Worm (Caenorhabditis elegans) whole organism, L2 larva: Measurements from ENCODE around the gene R13D11.3.

Experiments used
- ZK546.5 ChIP-seq: sonication (generic microtip); optimal IDR thresholded peaks from 2 replicates; lab custom pipeline; 2017; ENCODE audit warnings: missing biosample characterization, missing genetic modification characterization
- ama-1 ChIP-seq: fragments of 150-350 bp; optimal IDR thresholded peaks from 2 replicates; lab custom pipeline; 2018; ENCODE audit warnings: inconsistent platforms
- elt-3 ChIP-seq: sonication (generic microtip); optimal IDR thresholded peaks from 2 replicates; lab custom pipeline; 2017; ENCODE audit warnings: missing biosample characterization, missing genetic modification characterization
- lin-13 ChIP-seq: fragments of 150-350 bp; optimal IDR thresholded peaks from 2 replicates; lab custom pipeline; 2014; ENCODE audit warnings: missing biosample characterization, missing genetic modification reagents, missing genetic modification characterization
- mdl-1 ChIP-seq, 2 experiments: fragments of 150-350 bp in 1 of 2; sonication (generic microtip) in 1 of 2; optimal IDR thresholded peaks; 2 replicates each; lab custom pipeline; 2017; ENCODE audit warnings: missing biosample characterization in 2 of 2, missing genetic modification characterization in 2 of 2
- nhr-10 ChIP-seq: sonication (generic microtip); optimal IDR thresholded peaks from 2 replicates; lab custom pipeline; 2017; ENCODE audit warnings: missing biosample characterization, missing genetic modification characterization
- nhr-237 ChIP-seq: fragments of 150-350 bp; optimal IDR thresholded peaks from 2 replicates; lab custom pipeline; 2014; ENCODE audit warnings: missing biosample characterization, missing genetic modification characterization
- nhr-77 ChIP-seq: fragments of 150-350 bp; optimal IDR thresholded peaks from 2 replicates; lab custom pipeline; 2014; ENCODE audit warnings: missing biosample characterization, missing genetic modification characterization
- skn-1 ChIP-seq: sonication (generic microtip); optimal IDR thresholded peaks from 2 replicates; lab custom pipeline; 2017; ENCODE audit warnings: missing biosample characterization, missing genetic modification characterization
- unc-39 ChIP-seq: fragments of 150-350 bp; optimal IDR thresholded peaks from 2 replicates; lab custom pipeline; 2014; ENCODE audit warnings: missing biosample characterization, missing genetic modification characterization
- unc-55 ChIP-seq: fragments of 150-350 bp; sonication (generic microtip); optimal IDR thresholded peaks from 3 replicates; lab custom pipeline; 2014; ENCODE audit warnings: missing biosample characterization, missing genetic modification reagents, missing genetic modification characterization
- unc-62 ChIP-seq: fragments of 150-350 bp; optimal IDR thresholded peaks from 2 replicates; lab custom pipeline; 2014; ENCODE audit warnings: missing biosample characterization, missing genetic modification reagents, missing genetic modification characterization
- zag-1 ChIP-seq: fragments of 150-350 bp; optimal IDR thresholded peaks from 2 replicates; lab custom pipeline; 2014; ENCODE audit warnings: missing biosample characterization, missing genetic modification characterization
- ztf-4 ChIP-seq: fragments of 150-350 bp; optimal IDR thresholded peaks from 2 replicates; lab custom pipeline; 2014; ENCODE audit warnings: missing biosample characterization, missing genetic modification characterization

DNA sequence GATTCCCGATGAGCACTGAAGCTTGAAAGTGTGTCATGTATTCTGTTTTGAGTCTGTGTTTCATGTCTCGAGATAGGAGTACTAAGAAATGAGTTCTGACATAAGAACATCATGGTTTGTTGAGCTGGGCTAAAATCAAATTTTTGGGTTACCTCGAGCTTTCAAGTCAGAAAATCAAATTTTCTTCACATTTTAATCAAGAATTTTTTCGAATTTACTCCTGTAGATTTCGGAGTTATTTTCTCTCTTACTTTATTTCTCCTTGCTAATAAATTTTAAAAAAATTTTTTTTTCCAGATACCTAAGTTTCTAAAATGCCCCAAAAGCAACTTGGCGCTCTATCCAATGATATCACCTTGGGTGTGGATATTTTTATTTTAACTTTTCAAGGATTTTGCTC lies 11.3 kb downstream of the R13D11.3 start, which contains the start of gene F41H8.2:
- TF ChIP-seq nhr-10 (tag; lab: Kevin White, UChicago) (no peak), lin-13 (no peak), unc-39 (no peak), ztf-4 (no peak), unc-55 (GFP tag; lab: Kevin White, UChicago) (no peak), elt-3 (tag; lab: Kevin White, UChicago) (no peak), ama-1 (lab: Kevin White, UChicago) (no peak), zag-1 (tag; lab: Kevin White, UChicago) (no peak), unc-62 (GFP tag; lab: Kevin White, UChicago) (no peak), nhr-237 (tag; lab: Kevin White, UChicago) (no peak), ZK546.5 (tag; lab: Kevin White, UChicago) (no peak), skn-1 (tag; lab: Kevin White, UChicago) (no peak), mdl-1 (tag; optimal IDR thresholded peaks at IDR 0.05; lab: Kevin White, UChicago) (no peak), nhr-77 (tag; lab: Kevin White, UChicago) (no peak)
